Worm (Caenorhabditis elegans) whole organism, young adult: ENCODE results near the gene fbxa-61.

Source experiments
- F37B4.10 ChIP-seq: fragments of 200-800 bp; sonication (Bioruptor generic); IDR thresholded peaks from 2 replicates; pipeline ENCODE4 v1.3.6; 2022; ENCODE audit warnings: missing genetic modification characterization, missing compliant biosample characterization
- F49E8.2 ChIP-seq: sonication (generic microtip); optimal IDR thresholded peaks from 3 replicates; lab custom pipeline; 2017; ENCODE audit warnings: missing genetic modification characterization, mild to moderate bottlenecking, missing compliant biosample characterization, antibody characterized with exemption, moderate library complexity; ENCODE audit not compliant: insufficient read depth
- F55B11.4 ChIP-seq: sonication (generic microtip); optimal IDR thresholded peaks from 2 replicates; lab custom pipeline; 2016; ENCODE audit warnings: missing compliant biosample characterization, missing genetic modification characterization, borderline replicate concordance; ENCODE audit not compliant: insufficient read depth
- K11D2.4 ChIP-seq: fragments of 200-800 bp; sonication (Bioruptor generic); IDR thresholded peaks from 2 replicates; pipeline ENCODE4 v1.3.6; 2022; ENCODE audit warnings: missing genetic modification reagents, missing genetic modification characterization, missing compliant biosample characterization
- Y53F4B.3 ChIP-seq: fragments of 200-800 bp; sonication (Bioruptor generic); IDR thresholded peaks from 2 replicates; pipeline ENCODE4 v1.3.6; 2022; ENCODE audit warnings: missing genetic modification reagents, missing genetic modification characterization, missing compliant biosample characterization
- Y56A3A.18 ChIP-seq: fragments of 200-800 bp; sonication (Bioruptor generic); IDR thresholded peaks from 2 replicates; pipeline ENCODE4 v1.3.6; 2022; ENCODE audit warnings: missing genetic modification reagents, missing genetic modification characterization, missing compliant biosample characterization
- Y67H2A.10 ChIP-seq: fragments of 200-800 bp; sonication (Bioruptor generic); conservative IDR thresholded peaks from 2 replicates; pipeline ENCODE4 v1.3.6; 2022; ENCODE audit warnings: missing genetic modification reagents, missing genetic modification characterization, missing compliant biosample characterization
- ZK185.1 ChIP-seq: sonication (generic microtip); optimal IDR thresholded peaks from 2 replicates; lab custom pipeline; 2016; ENCODE audit warnings: mild to moderate bottlenecking, missing genetic modification characterization, missing compliant biosample characterization; ENCODE audit not compliant: poor library complexity, severe bottlenecking
- aptf-2 ChIP-seq: fragments of 200-800 bp; sonication (Bioruptor generic); conservative IDR thresholded peaks from 2 replicates; pipeline ENCODE4 v1.3.6; 2022; ENCODE audit warnings: missing genetic modification reagents, missing genetic modification characterization, missing compliant biosample characterization
- aptf-3 ChIP-seq: fragments of 200-800 bp; sonication (Bioruptor generic); IDR thresholded peaks from 2 replicates; pipeline ENCODE4 v1.3.6; 2022; ENCODE audit warnings: missing genetic modification characterization, missing compliant biosample characterization
- athp-1 ChIP-seq: sonication (generic microtip); optimal IDR thresholded peaks from 2 replicates; lab custom pipeline; 2017; ENCODE audit warnings: mild to moderate bottlenecking, missing genetic modification characterization, missing compliant biosample characterization
- attf-3 ChIP-seq: fragments of 200-800 bp; sonication (Bioruptor generic); conservative IDR thresholded peaks from 2 replicates; pipeline ENCODE4 v1.3.6; 2022; ENCODE audit warnings: missing genetic modification reagents, missing genetic modification characterization, missing compliant biosample characterization
- bed-2 ChIP-seq: fragments of 200-800 bp; sonication (Bioruptor generic); IDR thresholded peaks from 2 replicates; pipeline ENCODE4 v1.3.6; 2022; ENCODE audit warnings: missing genetic modification reagents, missing genetic modification characterization, missing compliant biosample characterization
- ceh-40 ChIP-seq: fragments of 200-800 bp; sonication (Bioruptor generic); IDR thresholded peaks from 2 replicates; pipeline ENCODE4 v1.3.6; 2022; ENCODE audit warnings: missing genetic modification characterization, missing compliant biosample characterization
- ceh-91 ChIP-seq: fragments of 200-800 bp; sonication (Bioruptor generic); IDR thresholded peaks from 2 replicates; pipeline ENCODE4 v1.3.6; 2022; ENCODE audit warnings: missing genetic modification reagents, missing genetic modification characterization, missing compliant biosample characterization
- dpff-1 ChIP-seq: sonication (generic microtip); optimal IDR thresholded peaks from 2 replicates; lab custom pipeline; 2017; ENCODE audit warnings: mild to moderate bottlenecking, missing genetic modification characterization, missing compliant biosample characterization
- egrh-3 ChIP-seq: fragments of 200-800 bp; sonication (Bioruptor generic); IDR thresholded peaks from 2 replicates; pipeline ENCODE4 v1.3.6; 2022; ENCODE audit warnings: missing genetic modification reagents, missing genetic modification characterization, missing compliant biosample characterization
- gei-17 ChIP-seq: fragments of 200-800 bp; sonication (Bioruptor generic); optimal IDR thresholded peaks from 2 replicates; lab custom pipeline; 2018; ENCODE audit warnings: mild to moderate bottlenecking, missing genetic modification characterization, missing compliant biosample characterization
- hsf-1 ChIP-seq: fragments of 200-800 bp; sonication (Bioruptor generic); IDR thresholded peaks from 2 replicates; pipeline ENCODE4 v1.3.6; 2022; ENCODE audit warnings: missing genetic modification reagents, missing genetic modification characterization, missing compliant biosample characterization
- lin-35 ChIP-seq, 3 experiments: fragments of 150-350 bp in 2 of 3; sonication (generic microtip) in 1 of 3; optimal IDR thresholded peaks; 2 replicates each; lab custom pipeline; 2014 to 2018; ENCODE audit warnings: missing biosample characterization in 3 of 3, missing genetic modification characterization in 3 of 3, missing genetic modification reagents in 3 of 3
- lir-1 ChIP-seq: fragments of 200-800 bp; sonication (Bioruptor generic); conservative IDR thresholded peaks from 2 replicates; pipeline ENCODE4 v1.3.6; 2022; ENCODE audit warnings: missing genetic modification reagents, missing genetic modification characterization, missing compliant biosample characterization
- lsy-27 ChIP-seq: sonication (generic microtip); optimal IDR thresholded peaks from 2 replicates; lab custom pipeline; 2017; ENCODE audit warnings: missing genetic modification characterization, mild to moderate bottlenecking, missing compliant biosample characterization, antibody characterized with exemption, missing genotype, borderline replicate concordance; ENCODE audit not compliant: insufficient read depth
- madf-3 ChIP-seq: fragments of 200-800 bp; sonication (Bioruptor generic); IDR thresholded peaks from 2 replicates; pipeline ENCODE4 v1.3.6; 2022; ENCODE audit warnings: missing genetic modification reagents, missing genetic modification characterization, missing compliant biosample characterization
- madf-6 ChIP-seq: fragments of 200-800 bp; sonication (Bioruptor generic); IDR thresholded peaks from 2 replicates; pipeline ENCODE4 v1.3.6; 2022; ENCODE audit warnings: missing genetic modification reagents, missing genetic modification characterization, missing compliant biosample characterization
- madf-8 ChIP-seq: fragments of 200-800 bp; sonication (Bioruptor generic); conservative IDR thresholded peaks from 2 replicates; pipeline ENCODE4 v1.3.6; 2022; ENCODE audit warnings: missing genetic modification reagents, missing genetic modification characterization, missing compliant biosample characterization
- mcd-1 ChIP-seq: fragments of 200-800 bp; sonication (Bioruptor generic); IDR thresholded peaks from 2 replicates; pipeline ENCODE4 v1.3.6; 2022; ENCODE audit warnings: missing genetic modification reagents, missing genetic modification characterization, missing compliant biosample characterization
- mel-28 ChIP-seq: sonication (generic microtip); optimal IDR thresholded peaks from 2 replicates; lab custom pipeline; 2016; ENCODE audit warnings: borderline replicate concordance, mild to moderate bottlenecking, missing genetic modification characterization, missing compliant biosample characterization
- mes-4 ChIP-seq: sonication (generic microtip); optimal IDR thresholded peaks from 2 replicates; lab custom pipeline; 2016; ENCODE audit warnings: missing genotype, missing genetic modification characterization, missing compliant biosample characterization
- nfya-1 ChIP-seq: sonication (generic microtip); optimal IDR thresholded peaks from 2 replicates; lab custom pipeline; 2017; ENCODE audit warnings: antibody characterized with exemption, missing compliant biosample characterization, missing genetic modification characterization, borderline replicate concordance; ENCODE audit not compliant: insufficient read depth
- nhr-120 ChIP-seq: fragments of 200-800 bp; sonication (Bioruptor generic); IDR thresholded peaks from 2 replicates; pipeline ENCODE4 v1.3.6; 2022; ENCODE audit warnings: missing genetic modification characterization, missing compliant biosample characterization
- nhr-80 ChIP-seq: sonication (generic microtip); optimal IDR thresholded peaks from 2 replicates; lab custom pipeline; 2016; ENCODE audit warnings: missing genetic modification characterization, missing compliant biosample characterization
- pbrm-1 ChIP-seq: fragments of 200-800 bp; sonication (Bioruptor generic); IDR thresholded peaks from 2 replicates; pipeline ENCODE4 v1.3.6; 2022; ENCODE audit warnings: missing genetic modification reagents, missing genetic modification characterization, missing compliant biosample characterization
- rec-8 ChIP-seq, 2 experiments: sonication (generic microtip); optimal IDR thresholded peaks; 2 replicates each; lab custom pipeline; 2016; ENCODE audit warnings: mild to moderate bottlenecking in 2 of 2, missing genetic modification characterization in 2 of 2, missing genetic modification reagents in 2 of 2, missing genotype in 2 of 2, missing biosample characterization in 1 of 2, missing compliant biosample characterization in 1 of 2, moderate library complexity in 1 of 2
- sea-2 ChIP-seq: fragments of 200-800 bp; sonication (Bioruptor generic); IDR thresholded peaks from 2 replicates; pipeline ENCODE4 v1.3.6; 2022; ENCODE audit warnings: missing genetic modification characterization, missing compliant biosample characterization
- snpc-1.1 ChIP-seq: sonication (generic microtip); optimal IDR thresholded peaks from 2 replicates; lab custom pipeline; 2017; ENCODE audit warnings: missing genetic modification characterization, mild to moderate bottlenecking, missing compliant biosample characterization, antibody characterized with exemption, moderate library complexity, missing genotype, missing genetic modification reagents; ENCODE audit not compliant: insufficient read depth
- tlf-1 ChIP-seq: fragments of 200-800 bp; sonication (Bioruptor generic); optimal IDR thresholded peaks from 2 replicates; lab custom pipeline; 2018; ENCODE audit warnings: mild to moderate bottlenecking, missing genetic modification characterization, missing compliant biosample characterization
- unc-62 ChIP-seq: fragments of 150-350 bp; optimal IDR thresholded peaks from 2 replicates; lab custom pipeline; 2014; ENCODE audit warnings: missing biosample characterization, missing genetic modification reagents, missing genetic modification characterization
- zfh-2 ChIP-seq: fragments of 200-800 bp; sonication (Bioruptor generic); conservative IDR thresholded peaks from 2 replicates; pipeline ENCODE4 v1.3.6; 2022; ENCODE audit warnings: missing genetic modification reagents, missing genetic modification characterization, missing compliant biosample characterization
- ztf-3 ChIP-seq: fragments of 200-800 bp; sonication (Bioruptor generic); optimal IDR thresholded peaks from 2 replicates; lab custom pipeline; 2018; ENCODE audit warnings: mild to moderate bottlenecking, missing genetic modification characterization, missing compliant biosample characterization
- ztf-6 ChIP-seq: fragments of 200-800 bp; sonication (Bioruptor generic); IDR thresholded peaks from 2 replicates; pipeline ENCODE4 v1.3.6; 2022; ENCODE audit warnings: missing genetic modification reagents, missing genetic modification characterization, missing compliant biosample characterization

fbxa-61 gene

DNA sequence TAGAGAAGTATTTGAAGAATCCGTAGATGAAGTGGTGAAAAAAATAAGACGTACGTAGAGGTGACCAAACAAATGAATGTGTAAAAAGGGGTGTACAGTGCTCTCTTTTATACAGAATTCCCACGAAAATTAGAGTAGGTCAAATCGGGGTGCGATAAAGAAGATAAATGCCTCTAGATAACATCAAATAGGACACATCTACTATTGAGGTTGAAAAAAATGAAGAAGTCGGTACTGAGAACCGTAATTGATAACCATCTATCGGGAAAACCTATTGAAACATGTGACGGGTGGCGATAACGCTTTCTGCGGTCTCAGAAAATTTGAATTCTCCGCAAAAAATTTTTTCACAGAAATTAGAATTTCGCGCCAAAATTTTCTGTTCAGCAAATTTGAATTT, at the start of gene fbxa-61:
Gene fbxa-61, plus strand, starts transcription at position 345 of the 400 bp plus-strand sequence.
- TF ChIP-seq F37B4.10 (GFP tag; lab: Robert Waterston, UW) (no peak), rec-8 (tag; optimal IDR thresholded peaks at IDR 0.05; lab: Kevin White, UChicago) (no peak), gei-17 (no peak), tlf-1 (GFP tag; lab: Kevin White, UChicago) (no peak), athp-1 (no peak), madf-6 (no peak), egrh-3 (GFP tag; lab: Robert Waterston, UW) (no peak), nhr-120 (GFP tag; lab: Robert Waterston, UW) (no peak)

DNA sequence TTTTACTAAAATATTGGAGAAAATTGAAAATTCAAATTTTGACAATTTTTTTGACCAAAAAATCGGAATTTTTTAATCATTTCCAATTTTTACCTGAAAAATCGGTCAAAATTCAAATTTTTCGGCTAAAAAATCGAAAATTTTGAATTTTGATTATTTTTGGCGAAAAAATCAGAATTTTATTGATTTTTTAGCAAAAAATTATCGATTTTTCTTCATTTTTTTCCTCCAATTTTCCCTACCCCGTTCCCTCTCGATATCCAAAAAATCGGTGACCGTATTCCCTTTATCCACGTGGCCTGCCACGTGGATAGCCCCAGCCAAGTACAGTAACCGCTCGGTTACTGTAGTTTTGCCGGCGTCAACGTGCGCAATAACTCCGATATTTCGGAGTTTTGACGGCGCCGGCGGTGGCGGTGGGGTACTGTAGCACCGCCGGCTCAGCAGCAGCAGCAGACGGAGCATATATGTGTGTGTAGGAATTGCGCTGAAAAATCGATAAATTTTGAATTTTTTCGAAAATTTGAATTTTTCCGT, 45.5 kb upstream of the fbxa-61 start, which contains the start of gene Y119D3B.14:
Gene Y119D3B.14, minus strand, starts transcription at position 487 of the 537 bp plus-strand sequence.
- TF ChIP-seq mcd-1 (GFP tag; lab: Robert Waterston, UW) (peak; percentile 32; the same call in 1 of the 2 replicates), pbrm-1 (GFP tag; lab: Robert Waterston, UW) (0 out of 2 replicates have a peak, but pooled peaks have one; percentile 10), attf-3 (GFP tag; lab: Robert Waterston, UW) (no peak)

DNA sequence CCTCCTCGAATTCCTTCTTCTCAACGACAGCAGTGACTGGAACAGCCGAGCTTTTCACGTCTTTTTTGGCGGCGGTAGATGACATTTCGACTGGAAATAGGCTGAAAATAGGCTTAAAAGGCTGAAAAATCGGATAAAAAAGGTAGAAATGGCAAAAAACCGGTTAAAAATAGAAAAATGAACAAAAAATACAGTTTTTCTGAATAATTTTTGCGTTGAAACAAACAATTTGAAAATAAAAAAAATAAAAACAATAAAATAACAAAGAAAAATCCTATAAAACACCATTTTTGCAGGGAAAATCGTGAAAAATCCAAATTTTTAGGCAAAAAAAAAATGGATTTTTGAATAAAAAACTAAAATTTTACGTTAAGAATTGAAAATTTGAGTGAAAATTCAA, 42.7 kb upstream of the fbxa-61 start, which contains the start of gene dss-1:
Gene dss-1, minus strand, starts transcription at position 101 of the 400 bp plus-strand sequence.
- TF ChIP-seq ceh-40 (GFP tag; lab: Robert Waterston, UW) = no peak
- no peak for TF ChIP-seq Y56A3A.18 (GFP tag; lab: Robert Waterston, UW)
- TF ChIP-seq mel-28 (tag; lab: Kevin White, UChicago) = no peak
- no peak for TF ChIP-seq F55B11.4 (tag; lab: Kevin White, UChicago)
- TF ChIP-seq mcd-1 (GFP tag; lab: Robert Waterston, UW) = no peak
- no peak for TF ChIP-seq nfya-1 (tag; lab: Kevin White, UChicago)
- TF ChIP-seq, all 124 proteins: peak for 0

DNA sequence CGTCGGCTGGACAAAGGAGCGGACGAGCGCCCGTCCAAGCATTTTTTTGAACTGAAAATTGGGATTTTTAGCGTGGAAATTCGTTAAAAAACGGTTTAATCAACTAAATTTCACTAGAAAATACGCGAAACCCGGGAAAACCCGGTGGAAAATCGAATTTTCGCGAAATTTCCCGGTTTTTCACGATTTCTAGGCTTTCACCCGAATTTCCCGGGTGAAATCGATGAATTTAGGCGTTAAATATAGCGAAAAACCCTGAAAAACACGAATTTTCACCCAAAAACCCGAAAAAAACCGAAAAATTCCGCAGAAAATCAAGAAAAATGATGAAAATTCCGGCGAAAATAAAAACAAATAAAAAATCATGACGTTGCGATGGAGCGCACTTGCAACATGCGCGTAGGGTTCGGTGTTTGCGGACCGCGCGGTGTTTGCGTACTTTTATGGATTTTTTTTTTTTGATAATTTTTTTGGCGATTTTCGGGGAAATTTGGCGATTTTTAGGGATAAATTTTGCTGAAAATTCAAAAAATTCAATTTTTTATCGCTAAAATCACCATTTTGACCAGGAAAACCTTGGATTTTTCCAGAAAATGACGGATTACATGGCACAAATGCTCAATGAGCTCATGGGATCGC, 36.8 kb upstream of the fbxa-61 start, which contains the start of the genes mrpl-45 and Y119D3B.12:
Gene mrpl-45, minus strand, starts transcription at position 51 of the 639 bp plus-strand sequence.
Gene Y119D3B.12, plus strand, starts transcription at position 589 of the 639 bp plus-strand sequence.
- TF ChIP-seq ceh-91 (0 out of 2 replicates have a peak, but pooled peaks have one; percentile 16), unc-62 (GFP tag; lab: Kevin White, UChicago) (no peak), attf-3 (GFP tag; lab: Robert Waterston, UW) (no peak), aptf-3 (GFP tag; lab: Robert Waterston, UW) (no peak), sea-2 (GFP tag; lab: Robert Waterston, UW) (no peak), bed-2 (GFP tag; lab: Robert Waterston, UW) (no peak), Y53F4B.3 (no peak), snpc-1.1 (tag; lab: Kevin White, UChicago) (no peak), F49E8.2 (no peak), nhr-80 (peak; percentile 11), dpff-1 (tag; lab: Kevin White, UChicago) (no peak), lsy-27 (tag; lab: Kevin White, UChicago) (no peak), lin-35 (GFP tag; optimal IDR thresholded peaks at IDR 0.05; lab: Kevin White, UChicago) (peak in 1 of 3 experiments; percentile 71), mes-4 (tag; lab: Kevin White, UChicago) (no peak), aptf-2 (GFP tag; lab: Robert Waterston, UW) (no peak), nhr-120 (GFP tag; lab: Robert Waterston, UW) (no peak), ztf-3 (GFP tag; lab: Kevin White, UChicago) (no peak), hsf-1 (GFP tag; lab: Robert Waterston, UW) (no peak), ZK185.1 (tag; lab: Kevin White, UChicago) (no peak), K11D2.4 (GFP tag; lab: Robert Waterston, UW) (peak; percentile 74), madf-8 (no peak), ztf-6 (GFP tag; lab: Robert Waterston, UW) (no peak), F55B11.4 (tag; lab: Kevin White, UChicago) (no peak), Y67H2A.10 (GFP tag; lab: Robert Waterston, UW) (no peak), zfh-2 (GFP tag; lab: Robert Waterston, UW) (no peak), madf-3 (GFP tag; lab: Robert Waterston, UW) (no peak), lir-1 (GFP tag; lab: Robert Waterston, UW) (0 out of 2 replicates have a peak, but pooled peaks have one; percentile 15)
